Worm (Caenorhabditis elegans) whole organism, L3 larva: ENCODE measurements around the gene hpo-29.

Experiments
- R02D3.7 ChIP-seq: fragments of 150-350 bp; optimal IDR thresholded peaks from 2 replicates; lab custom pipeline; 2014; ENCODE audit warnings: missing biosample characterization, missing genetic modification characterization
- ama-1 ChIP-seq: fragments of 150-350 bp; optimal IDR thresholded peaks from 2 replicates; lab custom pipeline; 2018
- ceh-16 ChIP-seq: sonication (generic microtip); optimal IDR thresholded peaks from 2 replicates; lab custom pipeline; 2017; ENCODE audit warnings: missing biosample characterization, missing genetic modification characterization
- ceh-82 ChIP-seq: fragments of 150-350 bp; optimal IDR thresholded peaks from 2 replicates; lab custom pipeline; 2014; ENCODE audit warnings: missing biosample characterization, missing genetic modification characterization
- ceh-9 ChIP-seq: sonication (generic microtip); optimal IDR thresholded peaks from 2 replicates; lab custom pipeline; 2018; ENCODE audit warnings: missing biosample characterization, missing genetic modification characterization
- egl-5 ChIP-seq: fragments of 150-350 bp; optimal IDR thresholded peaks from 2 replicates; lab custom pipeline; 2017; ENCODE audit warnings: missing biosample characterization, missing genetic modification reagents, missing genetic modification characterization, inconsistent platforms
- elt-1 ChIP-seq: fragments of 150-350 bp; optimal IDR thresholded peaks from 2 replicates; lab custom pipeline; 2014; ENCODE audit warnings: missing biosample characterization, missing genetic modification characterization
- elt-2 ChIP-seq: sonication (generic microtip); optimal IDR thresholded peaks from 2 replicates; lab custom pipeline; 2016; ENCODE audit warnings: missing genetic modification reagents, mild to moderate bottlenecking, missing genetic modification characterization, missing compliant biosample characterization
- fkh-2 ChIP-seq: fragments of 150-350 bp; optimal IDR thresholded peaks from 2 replicates; lab custom pipeline; 2014; ENCODE audit warnings: missing biosample characterization, missing genetic modification reagents, missing genetic modification characterization
- fos-1 ChIP-seq: fragments of 150-350 bp; optimal IDR thresholded peaks from 2 replicates; lab custom pipeline; 2014; ENCODE audit warnings: missing biosample characterization, missing genetic modification characterization
- jun-1 ChIP-seq: fragments of 150-350 bp; optimal IDR thresholded peaks from 2 replicates; lab custom pipeline; 2014; ENCODE audit warnings: missing biosample characterization, missing genetic modification reagents, missing genetic modification characterization
- lin-15B ChIP-seq: fragments of 150-350 bp; optimal IDR thresholded peaks from 2 replicates; lab custom pipeline; 2014; ENCODE audit warnings: missing biosample characterization, missing genetic modification characterization
- lsy-12 ChIP-seq: sonication (generic microtip); optimal IDR thresholded peaks from 2 replicates; lab custom pipeline; 2016; ENCODE audit warnings: mild to moderate bottlenecking, missing genetic modification characterization, missing compliant biosample characterization
- mml-1 ChIP-seq: fragments of 150-350 bp; sonication (generic microtip); optimal IDR thresholded peaks from 3 replicates; lab custom pipeline; 2014; ENCODE audit warnings: missing biosample characterization, missing genetic modification characterization
- nfya-1 ChIP-seq: sonication (generic microtip); optimal IDR thresholded peaks from 2 replicates; lab custom pipeline; 2017; ENCODE audit warnings: missing genetic modification characterization, mild to moderate bottlenecking, missing compliant biosample characterization, antibody characterized with exemption, moderate library complexity; ENCODE audit not compliant: insufficient read depth
- nhr-11 ChIP-seq: fragments of 150-350 bp; optimal IDR thresholded peaks from 2 replicates; lab custom pipeline; 2014; ENCODE audit warnings: missing biosample characterization, missing genetic modification characterization
- nhr-23 ChIP-seq: fragments of 150-350 bp; optimal IDR thresholded peaks from 2 replicates; lab custom pipeline; 2014; ENCODE audit warnings: missing biosample characterization, missing genetic modification reagents, missing genetic modification characterization
- nhr-25 ChIP-seq: sonication (generic microtip); optimal IDR thresholded peaks from 2 replicates; lab custom pipeline; 2017; ENCODE audit warnings: missing biosample characterization, missing genetic modification characterization
- nhr-28 ChIP-seq: fragments of 150-350 bp; optimal IDR thresholded peaks from 2 replicates; lab custom pipeline; 2014; ENCODE audit warnings: missing biosample characterization, missing genetic modification characterization
- nhr-43 ChIP-seq: sonication (generic microtip); optimal IDR thresholded peaks from 2 replicates; lab custom pipeline; 2016; ENCODE audit warnings: mild to moderate bottlenecking, missing genetic modification characterization, missing compliant biosample characterization; ENCODE audit not compliant: poor library complexity, severe bottlenecking
- nhr-76 ChIP-seq: fragments of 150-350 bp; sonication (generic microtip); optimal IDR thresholded peaks from 5 replicates; lab custom pipeline; 2014; ENCODE audit warnings: missing biosample characterization, missing genetic modification characterization
- nhr-77 ChIP-seq: fragments of 150-350 bp; optimal IDR thresholded peaks from 2 replicates; lab custom pipeline; 2014; ENCODE audit warnings: missing biosample characterization, missing genetic modification characterization
- pha-4 ChIP-seq: fragments of 150-350 bp; optimal IDR thresholded peaks from 2 replicates; lab custom pipeline; 2014; ENCODE audit warnings: missing biosample characterization, missing genetic modification reagents, missing genetic modification characterization
- pqm-1 ChIP-seq: fragments of 150-350 bp; optimal IDR thresholded peaks from 2 replicates; lab custom pipeline; 2017; ENCODE audit warnings: missing biosample characterization, missing genetic modification characterization, inconsistent platforms
- sea-2 ChIP-seq: fragments of 150-350 bp; sonication (generic microtip); optimal IDR thresholded peaks from 4 replicates; lab custom pipeline; 2014; ENCODE audit warnings: missing biosample characterization, missing genetic modification reagents, missing genetic modification characterization
- tbx-2 ChIP-seq: sonication (generic microtip); optimal IDR thresholded peaks from 2 replicates; lab custom pipeline; 2016; ENCODE audit warnings: mild to moderate bottlenecking, missing genetic modification characterization, missing compliant biosample characterization
- unc-39 ChIP-seq: sonication (generic microtip); optimal IDR thresholded peaks from 4 replicates; lab custom pipeline; 2017; ENCODE audit warnings: missing biosample characterization, missing genetic modification characterization
- ztf-11 ChIP-seq: fragments of 150-350 bp; optimal IDR thresholded peaks from 2 replicates; lab custom pipeline; 2014; ENCODE audit warnings: missing biosample characterization, missing genetic modification characterization

The hpo-29 gene

ce11 chrIII:292340-292739 lies 56.7 kb downstream of the hpo-29 start, which contains the start of gene Y50D7A.1:
Y50D7A.1 (plus strand) TSS chrIII:292640.
- TF ChIP-seq ceh-82 (no peak), nhr-28 (tag; lab: Kevin White, UChicago) (no peak), tbx-2 (no peak), ama-1 (lab: Kevin White, UChicago) (no peak), egl-5 (tag; lab: Kevin White, UChicago) (no peak), fos-1 (no peak), ceh-16 (no peak), ceh-9 (no peak), unc-39 (no peak), sea-2 (GFP tag; lab: Kevin White, UChicago) (no peak), nhr-11 (tag; lab: Kevin White, UChicago) (no peak), lsy-12 (no peak), elt-1 (no peak), nhr-23 (tag; lab: Kevin White, UChicago) (no peak), lin-15B (tag; lab: Kevin White, UChicago) (no peak), pha-4 (no peak)

- TF ChIP-seq nhr-25 (tag; lab: Kevin White, UChicago) (no peak), unc-39 (no peak), R02D3.7 (tag; lab: Kevin White, UChicago) (no peak), mml-1 (tag; lab: Kevin White, UChicago) (no peak), fkh-2 (tag; lab: Kevin White, UChicago) (no peak), nhr-43 (no peak), jun-1 (tag; lab: Kevin White, UChicago) (no peak), ztf-11 (no peak), nhr-76 (no peak), sea-2 (GFP tag; lab: Kevin White, UChicago) (no peak), nhr-77 (tag; lab: Kevin White, UChicago) (no peak), nfya-1 (no peak)
Measured at ce11 chrIII:294527-294926, 58.9 kb downstream of the hpo-29 start, which contains the start of gene Y50D7A.13. Y50D7A.13 (minus strand) TSS chrIII:294627.

- no peak for TF ChIP-seq lsy-12
Measured at ce11 chrIII:298456-298855, 62.8 kb downstream of the hpo-29 start, which contains the start of gene ads-1. ads-1 (minus strand) TSS chrIII:298556.

- TF ChIP-seq ceh-82, result no peak
- TF ChIP-seq elt-2 (tag; lab: Kevin White, UChicago), result peak; percentile 82
- TF ChIP-seq ama-1 (lab: Kevin White, UChicago), result no peak
- peak; percentile 36 for TF ChIP-seq pqm-1 (tag; lab: Kevin White, UChicago)
Measured at ce11 chrIII:299220-299619, 63.6 kb downstream of the hpo-29 start.
